Worm (Caenorhabditis elegans): ENCODE data around the gene F09E5.3.

DNA sequence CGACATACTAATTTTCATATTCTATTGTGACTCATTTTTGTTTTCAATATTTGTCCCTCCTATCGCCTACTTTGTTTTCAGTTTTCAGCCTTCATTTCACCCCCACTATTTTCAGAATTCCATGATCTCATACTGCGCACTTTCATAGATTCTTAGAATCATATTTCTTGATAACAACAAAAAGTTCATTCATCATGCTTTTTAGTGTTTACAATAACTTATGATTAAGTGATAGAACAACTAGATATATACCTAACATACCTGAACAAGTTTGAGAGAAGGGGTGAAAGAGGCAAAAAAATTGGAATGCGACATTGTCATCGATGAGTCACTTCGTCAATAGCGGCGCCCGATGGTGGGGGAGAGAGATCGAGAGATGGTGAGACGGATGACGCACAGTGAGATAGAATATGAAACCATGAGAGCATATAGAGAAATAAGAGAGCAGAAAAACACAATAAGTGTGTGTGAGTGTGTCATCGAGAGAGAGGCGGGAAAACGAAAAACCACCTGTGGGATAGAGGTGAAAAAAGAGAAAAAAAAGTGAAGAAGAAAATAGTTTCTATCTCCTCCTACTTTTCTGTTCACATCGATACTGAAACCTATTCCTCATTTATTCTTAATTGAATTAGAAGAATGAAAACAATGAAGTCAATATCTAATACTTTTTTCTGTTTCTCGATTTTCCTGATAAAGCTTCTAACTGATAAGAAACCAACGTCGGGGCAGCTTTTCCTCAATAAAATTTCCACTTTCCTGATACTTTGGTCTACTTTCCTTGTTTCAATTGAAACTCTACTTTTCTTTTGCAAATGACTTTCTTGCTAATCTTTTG is 36.9 kb upstream of the F09E5.3 start:
- no peak for TF ChIP-seq ztf-11 (tag; optimal IDR thresholded peaks at IDR 0.05)
- TF ChIP-seq zip-2 (tag; optimal IDR thresholded peaks at IDR 0.05), result no peak
- peak; percentile 33 for TF ChIP-seq nhr-77 (tag; optimal IDR thresholded peaks at IDR 0.05)
- no peak for TF ChIP-seq R02D3.7 (tag; optimal IDR thresholded peaks at IDR 0.05)
- no peak for TF ChIP-seq tag-97 (GFP tag; IDR thresholded peaks at IDR 0.05)
- peak in 1 of 2 experiments; percentile 92 for TF ChIP-seq unc-62 (GFP tag; optimal IDR thresholded peaks at IDR 0.05 in 1 of 2)
- no peak for TF ChIP-seq unc-62 (tag; optimal IDR thresholded peaks at IDR 0.05)
- TF ChIP-seq nhr-76 (tag; optimal IDR thresholded peaks at IDR 0.05), result peak; percentile 37
- TF ChIP-seq ceh-44 (GFP tag; IDR thresholded peaks at IDR 0.05), result no peak
- no peak for TF ChIP-seq zag-1 (tag; optimal IDR thresholded peaks at IDR 0.05)
- no peak for TF ChIP-seq daf-12 (tag; optimal IDR thresholded peaks at IDR 0.05)
- peak; percentile 89 for TF ChIP-seq mep-1 (tag; optimal IDR thresholded peaks at IDR 0.05)
- TF ChIP-seq ama-1 (optimal IDR thresholded peaks at IDR 0.05), result peak; percentile 28
- peak; percentile 36 for TF ChIP-seq nhr-48 (tag; optimal IDR thresholded peaks at IDR 0.05)
- peak; percentile 51; the same call in 1 of the 2 replicates for TF ChIP-seq T26A8.4 (GFP tag; IDR thresholded peaks at IDR 0.05)
